Worm (Caenorhabditis elegans): Measurements from ENCODE around the gene hsp-1.

The hsp-1 gene

ce11 chrIV:17265716-17266115, 13.0 kb upstream of the hsp-1 start:
- no peak for TF ChIP-seq sox-2 (GFP tag; IDR thresholded peaks at IDR 0.05)
- TF ChIP-seq syd-9 (tag; optimal IDR thresholded peaks at IDR 0.05), result no peak
- TF ChIP-seq che-1 (tag; optimal IDR thresholded peaks at IDR 0.05), result no peak
- no peak for TF ChIP-seq rnt-1 (tag; optimal IDR thresholded peaks at IDR 0.05)
- no peak for TF ChIP-seq C08G9.2 (tag; optimal IDR thresholded peaks at IDR 0.05)
- no peak for TF ChIP-seq unc-55 (GFP tag; optimal IDR thresholded peaks at IDR 0.05)
- no peak for TF ChIP-seq F13H6.1 (tag; optimal IDR thresholded peaks at IDR 0.05)
- no peak for TF ChIP-seq pros-1 (tag; optimal IDR thresholded peaks at IDR 0.05)
- no peak for TF ChIP-seq unc-3 (GFP tag; conservative IDR thresholded peaks at IDR 0.05)
- no peak for TF ChIP-seq unc-3 (tag; optimal IDR thresholded peaks at IDR 0.05)
- TF ChIP-seq gmeb-2 (tag; optimal IDR thresholded peaks at IDR 0.05), result no peak
- no peak for TF ChIP-seq pha-4 (tag; optimal IDR thresholded peaks at IDR 0.05)
- no peak for TF ChIP-seq elt-4 (tag; optimal IDR thresholded peaks at IDR 0.05)

DNA sequence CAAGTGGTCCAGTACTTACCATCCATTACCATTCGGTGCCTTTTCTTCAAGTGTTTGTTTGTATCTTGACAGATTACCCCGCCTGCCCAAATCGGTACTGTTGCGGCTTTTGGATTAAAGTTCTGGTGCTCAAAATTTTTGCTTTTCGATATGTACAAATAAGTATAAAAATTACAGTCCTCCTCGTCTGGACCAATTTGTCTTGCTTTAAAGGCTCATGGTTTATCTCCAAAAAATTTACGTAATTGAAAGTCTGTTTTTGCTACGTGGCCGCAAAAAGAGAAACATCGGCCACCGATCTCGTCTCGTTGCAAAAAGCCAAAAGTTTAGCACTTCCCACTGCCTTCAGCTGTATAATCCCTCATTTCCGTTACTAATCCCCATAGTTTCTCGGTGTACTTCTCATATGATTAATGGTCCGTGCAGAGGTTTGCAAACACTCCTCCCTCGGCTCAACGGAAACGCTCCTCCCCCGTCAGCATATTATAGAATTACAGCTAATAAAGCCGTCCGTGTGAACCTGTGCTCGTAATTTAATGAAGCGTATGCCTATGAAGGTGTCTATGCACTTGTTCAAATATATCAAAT, 11.4 kb upstream of the hsp-1 start:
- peak; percentile 8 for TF ChIP-seq unc-42 (tag; optimal IDR thresholded peaks at IDR 0.05)
- TF ChIP-seq Y22D7AL.16 (tag; optimal IDR thresholded peaks at IDR 0.05), result no peak
- no peak for TF ChIP-seq T23F11.4 (GFP tag; optimal IDR thresholded peaks at IDR 0.05)
- no peak for TF ChIP-seq nfya-1 (tag; optimal IDR thresholded peaks at IDR 0.05)

- no peak for TF ChIP-seq mec-3 (tag; optimal IDR thresholded peaks at IDR 0.05; ENCODE audit: borderline replicate concordance)
- no peak for TF ChIP-seq dmd-4 (tag; optimal IDR thresholded peaks at IDR 0.05; ENCODE audit: borderline replicate concordance)
- TF ChIP-seq ceh-34 (tag; optimal IDR thresholded peaks at IDR 0.05), result no peak
These were observed 10.7 kb upstream of the hsp-1 start for ce11 chrIV:17268069-17268468.

DNA sequence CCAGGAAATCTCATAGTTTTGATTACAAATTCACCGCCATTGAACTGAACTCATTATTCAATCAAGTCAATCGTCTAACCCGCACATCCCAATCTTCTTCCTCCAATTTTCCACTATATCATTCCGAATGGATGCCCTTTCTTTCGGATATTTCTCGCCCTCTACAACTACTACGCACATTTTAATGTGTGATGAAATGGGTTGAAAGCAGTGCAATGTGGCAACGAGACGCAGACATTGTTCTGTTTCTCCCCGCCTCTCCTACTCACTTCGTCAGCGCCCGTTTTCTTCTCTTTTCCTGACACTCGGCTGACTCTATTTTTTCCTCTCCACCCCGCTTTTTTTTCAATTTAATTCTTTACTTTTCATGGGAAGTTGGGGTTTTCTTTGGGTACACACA, 10.1 kb upstream of the hsp-1 start:
- TF ChIP-seq ama-1 (optimal IDR thresholded peaks at IDR 0.05) (no peak), nfya-1 (tag; optimal IDR thresholded peaks at IDR 0.05) (peak; percentile 53), T23F11.4 (GFP tag; optimal IDR thresholded peaks at IDR 0.05) (no peak), ztf-16 (tag; optimal IDR thresholded peaks at IDR 0.05) (no peak), lim-6 (tag; optimal IDR thresholded peaks at IDR 0.05) (no peak), hlh-6 (tag; optimal IDR thresholded peaks at IDR 0.05) (no peak), ceh-9 (tag; optimal IDR thresholded peaks at IDR 0.05) (no peak), mec-3 (tag; optimal IDR thresholded peaks at IDR 0.05; ENCODE audit: borderline replicate concordance) (no peak), ttx-3 (tag; optimal IDR thresholded peaks at IDR 0.05) (no peak), pha-2 (tag; optimal IDR thresholded peaks at IDR 0.05) (no peak), ceh-24 (tag; optimal IDR thresholded peaks at IDR 0.05) (no peak), syd-9 (tag; optimal IDR thresholded peaks at IDR 0.05) (peak; percentile 36), unc-3 (GFP tag; conservative IDR thresholded peaks at IDR 0.05) (no peak), unc-3 (tag; optimal IDR thresholded peaks at IDR 0.05) (no peak), hlh-30 (tag; optimal IDR thresholded peaks at IDR 0.05; ENCODE audit: insufficient read depth) (no peak), ref-2 (tag; optimal IDR thresholded peaks at IDR 0.05) (no peak), ceh-6 (GFP tag; optimal IDR thresholded peaks at IDR 0.05) (no peak), ceh-18 (tag; optimal IDR thresholded peaks at IDR 0.05) (peak; percentile 44), rnt-1 (tag; optimal IDR thresholded peaks at IDR 0.05) (peak; percentile 65), ceh-45 (GFP tag; IDR thresholded peaks at IDR 0.05) (no peak), unc-55 (GFP tag; optimal IDR thresholded peaks at IDR 0.05) (peak; percentile 84), pax-1 (tag; optimal IDR thresholded peaks at IDR 0.05) (no peak), lin-11 (tag; optimal IDR thresholded peaks at IDR 0.05) (no peak), C38D4.7 (GFP tag; optimal IDR thresholded peaks at IDR 0.05) (no peak), pat-9 (tag; optimal IDR thresholded peaks at IDR 0.05) (no peak), K02D7.2 (tag; optimal IDR thresholded peaks at IDR 0.05) (no peak), nhr-11 (tag; optimal IDR thresholded peaks at IDR 0.05) (no peak), ceh-31 (tag; optimal IDR thresholded peaks at IDR 0.05) (peak; percentile 53), C08G9.2 (tag; optimal IDR thresholded peaks at IDR 0.05) (no peak), pros-1 (tag; optimal IDR thresholded peaks at IDR 0.05) (no peak), eyg-1 (tag; optimal IDR thresholded peaks at IDR 0.05) (no peak), tbx-7 (tag; optimal IDR thresholded peaks at IDR 0.05) (no peak), ceh-48 (tag; optimal IDR thresholded peaks at IDR 0.05) (no peak), zip-5 (tag; optimal IDR thresholded peaks at IDR 0.05) (no peak), sdc-2 (tag; optimal IDR thresholded peaks at IDR 0.05) (no peak), ceh-14 (tag; optimal IDR thresholded peaks at IDR 0.05) (peak; percentile 48), ceh-19 (GFP tag; optimal IDR thresholded peaks at IDR 0.05) (no peak)
